Fruit fly (Drosophila melanogaster): ENCODE data around the gene ND-51.

Gene ND-51

dm6 chr2L:6081134-6081832 lies 18.7 kb upstream of the ND-51 start:
- TF ChIP-seq Mnt (GFP tag; optimal IDR thresholded peaks at IDR 0.05) (peak; percentile 54), cnc (optimal IDR thresholded peaks at IDR 0.05) (no peak), CG12768 (GFP tag; optimal IDR thresholded peaks at IDR 0.05) (peak; percentile 67), Hr96 (GFP tag; optimal IDR thresholded peaks at IDR 0.05) (peak; percentile 34), Clk (GFP tag; optimal IDR thresholded peaks at IDR 0.05) (peak; percentile 22), CG1620 (GFP tag; optimal IDR thresholded peaks at IDR 0.05) (peak; percentile 17), CG11617 (GFP tag; optimal IDR thresholded peaks at IDR 0.05) (peak; percentile 11), CG5204 (GFP tag; optimal IDR thresholded peaks at IDR 0.05) (no peak), cic (GFP tag; optimal IDR thresholded peaks at IDR 0.05) (peak; percentile 89), tj (GFP tag; optimal IDR thresholded peaks at IDR 0.05) (peak; percentile 70), toe (GFP tag; optimal IDR thresholded peaks at IDR 0.05) (peak; percentile 29), ovo (GFP tag; optimal IDR thresholded peaks at IDR 0.05) (no peak), CG33017 (tag; optimal IDR thresholded peaks at IDR 0.05) (no peak), Crg-1 (GFP tag; optimal IDR thresholded peaks at IDR 0.05) (no peak), CG14711 (tag; optimal IDR thresholded peaks at IDR 0.05) (no peak), kay (GFP tag; ENCODE audit: borderline replicate concordance) (peak; percentile 81), CG7101 (tag; optimal IDR thresholded peaks at IDR 0.05) (peak; percentile 42), bab1 (GFP tag; optimal IDR thresholded peaks at IDR 0.05) (no peak), pad (GFP tag; optimal IDR thresholded peaks at IDR 0.05) (peak; percentile 37), CG7045 (GFP tag; optimal IDR thresholded peaks at IDR 0.05) (no peak)

dm6 chr2L:6080329-6080728 lies 17.8 kb upstream of the ND-51 start:
- TF ChIP-seq CG33017 (tag; optimal IDR thresholded peaks at IDR 0.05) (peak; percentile 39), ovo (GFP tag; optimal IDR thresholded peaks at IDR 0.05) (peak; percentile 69), CG7101 (tag; optimal IDR thresholded peaks at IDR 0.05) (peak; percentile 62), cnc (optimal IDR thresholded peaks at IDR 0.05) (no peak), tj (GFP tag; optimal IDR thresholded peaks at IDR 0.05) (peak; percentile 21), CG14711 (tag; optimal IDR thresholded peaks at IDR 0.05) (peak; percentile 8), Clk (GFP tag; optimal IDR thresholded peaks at IDR 0.05) (peak; percentile 74), kay (GFP tag; ENCODE audit: borderline replicate concordance) (peak; percentile 85), CG1620 (GFP tag; optimal IDR thresholded peaks at IDR 0.05) (peak; percentile 56), pad (GFP tag; optimal IDR thresholded peaks at IDR 0.05) (peak; percentile 46), CG7045 (GFP tag; optimal IDR thresholded peaks at IDR 0.05) (peak; percentile 74), CG5204 (GFP tag; optimal IDR thresholded peaks at IDR 0.05) (peak; percentile 8), bab1 (GFP tag; optimal IDR thresholded peaks at IDR 0.05) (no peak), CG11617 (GFP tag; optimal IDR thresholded peaks at IDR 0.05) (peak; percentile 22), cic (GFP tag; optimal IDR thresholded peaks at IDR 0.05) (peak; percentile 97), CG12768 (GFP tag; optimal IDR thresholded peaks at IDR 0.05) (peak; percentile 87), Mnt (GFP tag; optimal IDR thresholded peaks at IDR 0.05) (peak; percentile 67), toe (GFP tag; optimal IDR thresholded peaks at IDR 0.05) (peak; percentile 70), Hr96 (GFP tag; optimal IDR thresholded peaks at IDR 0.05) (peak; percentile 63), Crg-1 (GFP tag; optimal IDR thresholded peaks at IDR 0.05) (peak; percentile 52)

dm6 chr2L:6078757-6079351 lies 16.3 kb upstream of the ND-51 start:
- peak; percentile 91 for TF ChIP-seq Clk (GFP tag; optimal IDR thresholded peaks at IDR 0.05)
- TF ChIP-seq bab1 (GFP tag; optimal IDR thresholded peaks at IDR 0.05), result peak; percentile 5
- peak; percentile 55 for TF ChIP-seq CG33017 (tag; optimal IDR thresholded peaks at IDR 0.05)
- TF ChIP-seq CG1620 (GFP tag; optimal IDR thresholded peaks at IDR 0.05), result peak; percentile 31
- peak; percentile 48 for TF ChIP-seq CG11617 (GFP tag; optimal IDR thresholded peaks at IDR 0.05)
- peak; percentile 91 for TF ChIP-seq CG12768 (GFP tag; optimal IDR thresholded peaks at IDR 0.05)
- no peak for TF ChIP-seq Hr96 (GFP tag; optimal IDR thresholded peaks at IDR 0.05)
- TF ChIP-seq CG14711 (tag; optimal IDR thresholded peaks at IDR 0.05), result peak; percentile 18
- peak; percentile 100 for TF ChIP-seq cic (GFP tag; optimal IDR thresholded peaks at IDR 0.05)
- TF ChIP-seq cnc (optimal IDR thresholded peaks at IDR 0.05), result peak in 1 of 2 experiments; percentile 90
- peak; percentile 88 for TF ChIP-seq ovo (GFP tag; optimal IDR thresholded peaks at IDR 0.05)
- peak; percentile 40 for TF ChIP-seq CG7101 (tag; optimal IDR thresholded peaks at IDR 0.05)
- peak; percentile 81 for TF ChIP-seq Crg-1 (GFP tag; optimal IDR thresholded peaks at IDR 0.05)
- peak; percentile 99 for TF ChIP-seq Mnt (GFP tag; optimal IDR thresholded peaks at IDR 0.05)
- TF ChIP-seq pad (GFP tag; optimal IDR thresholded peaks at IDR 0.05), result peak; percentile 86
- no peak for TF ChIP-seq CG5204 (GFP tag; optimal IDR thresholded peaks at IDR 0.05)
- peak; percentile 100 for TF ChIP-seq tj (GFP tag; optimal IDR thresholded peaks at IDR 0.05)
- peak; percentile 13 for TF ChIP-seq CG7045 (GFP tag; optimal IDR thresholded peaks at IDR 0.05)
- peak; percentile 99 for TF ChIP-seq kay (GFP tag; ENCODE audit: borderline replicate concordance)
- TF ChIP-seq toe (GFP tag; optimal IDR thresholded peaks at IDR 0.05), result peak; percentile 68

- TF ChIP-seq kay (GFP tag; ENCODE audit: borderline replicate concordance), result peak; percentile 98
- TF ChIP-seq CG7101 (tag; optimal IDR thresholded peaks at IDR 0.05), result no peak
These were observed 15.1 kb upstream of the ND-51 start for dm6 chr2L:6077632-6078031.

dm6 chr2L:6076829-6077364 lies 14.3 kb upstream of the ND-51 start:
- no peak for TF ChIP-seq Crg-1 (GFP tag; optimal IDR thresholded peaks at IDR 0.05)
- TF ChIP-seq kay (GFP tag; ENCODE audit: borderline replicate concordance), result no peak
- no peak for TF ChIP-seq bab1 (GFP tag; optimal IDR thresholded peaks at IDR 0.05)
- TF ChIP-seq Hr96 (GFP tag; optimal IDR thresholded peaks at IDR 0.05), result no peak
- no peak for TF ChIP-seq CG33017 (tag; optimal IDR thresholded peaks at IDR 0.05)
- TF ChIP-seq tj (GFP tag; optimal IDR thresholded peaks at IDR 0.05), result no peak
- no peak for TF ChIP-seq toe (GFP tag; optimal IDR thresholded peaks at IDR 0.05)
- no peak for TF ChIP-seq CG11617 (GFP tag; optimal IDR thresholded peaks at IDR 0.05)
- no peak for TF ChIP-seq CG7101 (tag; optimal IDR thresholded peaks at IDR 0.05)
- no peak for TF ChIP-seq cnc (optimal IDR thresholded peaks at IDR 0.05)
- no peak for TF ChIP-seq Clk (GFP tag; optimal IDR thresholded peaks at IDR 0.05)
- TF ChIP-seq CG7045 (GFP tag; optimal IDR thresholded peaks at IDR 0.05), result no peak
- TF ChIP-seq pad (GFP tag; optimal IDR thresholded peaks at IDR 0.05), result no peak
- TF ChIP-seq CG5204 (GFP tag; optimal IDR thresholded peaks at IDR 0.05), result no peak
- TF ChIP-seq CG14711 (tag; optimal IDR thresholded peaks at IDR 0.05), result no peak
- no peak for TF ChIP-seq Mnt (GFP tag; optimal IDR thresholded peaks at IDR 0.05)
- no peak for TF ChIP-seq ovo (GFP tag; optimal IDR thresholded peaks at IDR 0.05)
- no peak for TF ChIP-seq cic (GFP tag; optimal IDR thresholded peaks at IDR 0.05)
